Worm (Caenorhabditis elegans) whole organism, young adult: ENCODE measurements around the gene F59A1.13.

Experiments used
- B0019.2 ChIP-seq: fragments of 200-800 bp; sonication (Bioruptor generic); conservative IDR thresholded peaks from 2 replicates; pipeline ENCODE4 v1.3.6; 2022; ENCODE audit warnings: missing genetic modification reagents, missing genetic modification characterization, missing compliant biosample characterization
- repo-1 ChIP-seq: sonication (generic microtip); optimal IDR thresholded peaks from 2 replicates; lab custom pipeline; 2017; ENCODE audit warnings: mild to moderate bottlenecking, missing genetic modification characterization, missing compliant biosample characterization

DNA sequence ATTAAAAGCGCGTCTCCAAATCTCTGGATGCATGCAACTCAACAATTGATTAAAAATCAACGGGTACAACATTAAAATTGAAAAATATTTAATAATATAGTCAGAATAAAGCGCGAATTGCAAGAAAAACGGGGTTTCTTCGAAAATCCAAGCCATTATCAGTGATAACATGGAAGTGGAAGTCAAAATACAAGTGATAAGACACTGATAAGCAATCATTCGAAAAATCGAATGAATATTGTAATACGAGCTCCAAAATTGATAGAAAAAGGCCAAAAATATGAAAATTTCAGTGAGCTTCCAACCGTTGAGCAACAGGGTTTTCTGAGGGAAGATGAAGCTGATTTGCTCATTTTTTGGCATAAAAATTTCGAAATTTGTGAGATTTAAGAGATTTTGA, 3.4 kb upstream of the F59A1.13 start:
- TF ChIP-seq B0019.2 (no peak), repo-1 (tag; lab: Kevin White, UChicago) (no peak)
